Worm (Caenorhabditis elegans) whole organism, mixed stage, embryonic: ENCODE results near the gene dars-2.

Experiments used
- nhr-12 ChIP-seq: fragments of 150-350 bp; optimal IDR thresholded peaks from 2 replicates; lab custom pipeline; 2014; ENCODE audit warnings: missing biosample characterization, missing genetic modification characterization
- pha-4 ChIP-seq: fragments of 150-350 bp; optimal IDR thresholded peaks from 2 replicates; lab custom pipeline; 2018; ENCODE audit warnings: missing biosample characterization, missing genetic modification reagents, missing genetic modification characterization

DNA sequence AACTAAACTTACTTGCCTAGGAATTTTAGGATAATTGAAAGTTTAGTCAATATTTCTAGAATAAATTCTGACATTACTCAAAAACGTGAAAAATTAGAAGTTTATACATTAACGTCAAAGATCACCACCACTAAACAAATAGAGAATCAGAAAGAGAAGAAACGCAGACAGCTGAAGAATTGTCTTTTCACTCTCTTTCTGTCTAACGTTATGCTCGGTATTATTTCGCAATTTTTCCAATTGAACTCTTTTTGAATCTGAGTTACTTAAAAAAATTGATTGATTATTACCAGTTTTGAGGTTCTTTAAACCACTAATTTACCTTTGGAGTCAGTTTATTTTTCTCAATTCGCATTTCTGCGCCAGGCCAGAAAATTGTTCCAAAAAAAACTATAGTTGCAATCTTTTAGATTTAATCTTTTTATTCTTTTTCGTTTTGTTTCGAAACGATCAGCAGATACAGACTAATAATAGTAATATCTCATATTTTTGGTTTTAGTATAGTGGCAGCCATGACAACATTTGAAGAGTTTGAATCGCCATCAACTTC, 52.3 kb downstream of the dars-2 start, which contains the start of gene nhr-154:
- no peak for TF ChIP-seq pha-4 (tag; lab: Kevin White, UChicago)
- TF ChIP-seq nhr-12: no peak
